Worm (Caenorhabditis elegans) whole organism, late embryonic: ENCODE data around the gene F21D9.8.

Experiments used
- ama-1 ChIP-seq: fragments of 150-350 bp; optimal IDR thresholded peaks from 2 replicates; lab custom pipeline; 2014
- elt-2 ChIP-seq: sonication (generic microtip); optimal IDR thresholded peaks from 2 replicates; lab custom pipeline; 2016; ENCODE audit warnings: missing genetic modification reagents, missing genetic modification characterization, missing compliant biosample characterization
- gmeb-2 ChIP-seq: sonication (generic microtip); optimal IDR thresholded peaks from 2 replicates; lab custom pipeline; 2016; ENCODE audit warnings: missing genetic modification characterization, inconsistent platforms, missing compliant biosample characterization
- pha-4 ChIP-seq: fragments of 150-350 bp; optimal IDR thresholded peaks from 2 replicates; lab custom pipeline; 2018; ENCODE audit warnings: missing biosample characterization, missing genetic modification reagents, missing genetic modification characterization
- pqm-1 ChIP-seq: sonication (generic microtip); optimal IDR thresholded peaks from 2 replicates; lab custom pipeline; 2016; ENCODE audit warnings: missing genetic modification characterization, missing compliant biosample characterization
- sox-4 ChIP-seq: sonication (generic microtip); optimal IDR thresholded peaks from 2 replicates; lab custom pipeline; 2017; ENCODE audit warnings: mild to moderate bottlenecking, missing genetic modification characterization, inconsistent platforms, missing compliant biosample characterization
- unc-55 ChIP-seq: sonication (generic microtip); optimal IDR thresholded peaks from 2 replicates; lab custom pipeline; 2017; ENCODE audit warnings: missing biosample characterization, missing genetic modification reagents, missing genetic modification characterization

- no peak for TF ChIP-seq sox-4 (tag; lab: Kevin White, UChicago)
- no peak for TF ChIP-seq ama-1 (lab: Kevin White, UChicago)
- no peak for TF ChIP-seq pqm-1
- TF ChIP-seq pha-4 (tag; lab: Kevin White, UChicago), result no peak
- no peak for TF ChIP-seq gmeb-2 (tag; lab: Kevin White, UChicago)
- TF ChIP-seq unc-55 (GFP tag; lab: Kevin White, UChicago), result no peak
- no peak for TF ChIP-seq elt-2 (tag; lab: Kevin White, UChicago)
Measured at ce11 chrV:19311391-19311790, 31.6 kb upstream of the F21D9.8 start, which contains the start of gene C43D7.8.
